Worm (Caenorhabditis elegans): ENCODE data around the gene C49C8.3.

The C49C8.3 gene

ce11 chrIV:8608204-8608603 lies 36.3 kb upstream of the C49C8.3 start:
- TF ChIP-seq elt-1 (tag; optimal IDR thresholded peaks at IDR 0.05) (no peak), zag-1 (tag; optimal IDR thresholded peaks at IDR 0.05) (no peak), sem-4 (tag; optimal IDR thresholded peaks at IDR 0.05) (no peak), unc-55 (GFP tag; optimal IDR thresholded peaks at IDR 0.05) (peak; percentile 68), mab-5 (tag; optimal IDR thresholded peaks at IDR 0.05) (peak; percentile 17)

ce11 chrIV:8608934-8609333 lies 35.6 kb upstream of the C49C8.3 start, which contains the start of gene F42A9.6:
Gene F42A9.6, plus strand, starts transcription at chrIV:8609234.
- TF ChIP-seq egl-27 (tag; optimal IDR thresholded peaks at IDR 0.05) (no peak), lin-13 (GFP tag; optimal IDR thresholded peaks at IDR 0.05) (no peak), unc-55 (GFP tag; optimal IDR thresholded peaks at IDR 0.05) (no peak), ama-1 (optimal IDR thresholded peaks at IDR 0.05) (no peak), nhr-129 (tag; optimal IDR thresholded peaks at IDR 0.05) (no peak), alr-1 (tag; optimal IDR thresholded peaks at IDR 0.05) (no peak), ztf-4 (tag; optimal IDR thresholded peaks at IDR 0.05) (no peak), R02D3.7 (tag; optimal IDR thresholded peaks at IDR 0.05) (no peak), blmp-1 (tag; optimal IDR thresholded peaks at IDR 0.05; ENCODE audit: insufficient read depth) (no peak), nhr-77 (tag; optimal IDR thresholded peaks at IDR 0.05) (no peak), gmeb-1 (tag; optimal IDR thresholded peaks at IDR 0.05) (no peak), lsy-2 (tag; optimal IDR thresholded peaks at IDR 0.05) (no peak), peb-1 (tag; optimal IDR thresholded peaks at IDR 0.05) (no peak), ztf-11 (tag; optimal IDR thresholded peaks at IDR 0.05) (no peak), snpc-4 (tag; optimal IDR thresholded peaks at IDR 0.05) (no peak), lin-11 (tag; optimal IDR thresholded peaks at IDR 0.05) (no peak), unc-39 (tag; optimal IDR thresholded peaks at IDR 0.05) (no peak), nhr-10 (tag; optimal IDR thresholded peaks at IDR 0.05) (no peak)

ce11 chrIV:8611886-8612542 lies 32.5 kb upstream of the C49C8.3 start, which contains the start of the genes F42A9.17 and cyp-33E2:
Gene F42A9.17, minus strand, starts transcription at chrIV:8611936.
Gene cyp-33E2, plus strand, starts transcription at chrIV:8612334.
- TF ChIP-seq crh-2 (tag; optimal IDR thresholded peaks at IDR 0.05) (peak; percentile 35), fos-1 (tag; optimal IDR thresholded peaks at IDR 0.05) (peak; percentile 93), sma-9 (GFP tag; optimal IDR thresholded peaks at IDR 0.05) (peak; percentile 12), sma-9 (tag; optimal IDR thresholded peaks at IDR 0.05) (no peak), gmeb-1 (tag; optimal IDR thresholded peaks at IDR 0.05) (peak; percentile 21), nhr-77 (tag; optimal IDR thresholded peaks at IDR 0.05) (no peak), unc-62 (GFP tag; optimal IDR thresholded peaks at IDR 0.05) (no peak)

- peak; percentile 40 for TF ChIP-seq fos-1 (tag; optimal IDR thresholded peaks at IDR 0.05)
- TF ChIP-seq nhr-21 (tag; optimal IDR thresholded peaks at IDR 0.05), result no peak
- TF ChIP-seq Y55F3AM.14 (GFP tag; optimal IDR thresholded peaks at IDR 0.05), result no peak
Measured at ce11 chrIV:8614680-8615079, 29.9 kb upstream of the C49C8.3 start, which contains the start of gene cyp-33E3. Gene cyp-33E3, plus strand, starts transcription at chrIV:8614995.

DNA sequence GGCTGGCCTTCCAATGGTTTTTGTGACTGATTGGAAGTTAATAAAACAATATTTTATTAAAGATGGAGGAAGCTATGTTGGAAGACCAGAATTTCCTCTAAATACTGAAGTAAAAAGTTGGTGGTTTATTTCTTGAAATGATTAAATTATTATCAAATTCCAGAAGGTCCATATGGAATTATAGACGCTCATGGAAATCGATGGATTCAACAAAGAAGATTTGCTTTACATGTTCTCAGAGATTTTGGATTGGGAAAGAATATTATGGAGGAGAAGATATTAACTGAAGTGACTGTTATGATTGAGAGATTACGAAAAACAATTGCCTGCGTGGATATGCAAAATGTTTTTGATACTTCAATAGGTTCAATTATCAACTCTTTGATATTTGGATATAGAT lies 29.2 kb upstream of the C49C8.3 start:
- no peak for TF ChIP-seq ama-1 (optimal IDR thresholded peaks at IDR 0.05)

DNA sequence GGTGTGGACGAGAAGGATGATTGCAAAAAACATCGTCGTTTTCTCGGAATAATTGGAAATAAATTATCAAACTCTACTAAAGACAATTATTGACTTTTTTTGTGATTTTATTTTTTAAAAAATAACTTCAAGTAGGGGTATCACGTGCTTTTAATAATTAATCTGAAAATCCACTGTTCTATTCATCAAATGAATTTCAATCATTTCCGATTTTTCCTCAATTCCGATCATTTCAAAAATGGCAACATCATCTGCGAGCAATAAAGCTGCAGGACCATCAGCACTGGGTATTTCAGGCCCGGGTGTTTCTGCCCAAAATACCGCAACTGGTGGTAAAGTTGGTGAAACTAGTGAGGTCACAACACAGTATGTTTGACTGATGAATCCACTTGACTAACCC lies 27.5 kb upstream of the C49C8.3 start, which contains the start of the genes F42A9.7 and F42A9.3:
F42A9.7 (minus strand) TSS at position 101 of the 400 bp plus-strand sequence.
F42A9.3 (plus strand) TSS at position 214 of the 400 bp plus-strand sequence.
- TF ChIP-seq lsy-2 (tag; optimal IDR thresholded peaks at IDR 0.05) (no peak), ztf-11 (tag; optimal IDR thresholded peaks at IDR 0.05) (no peak), nhr-10 (tag; optimal IDR thresholded peaks at IDR 0.05) (no peak), snpc-4 (tag; optimal IDR thresholded peaks at IDR 0.05) (no peak), R02D3.7 (tag; optimal IDR thresholded peaks at IDR 0.05) (no peak), Y55F3AM.14 (GFP tag; optimal IDR thresholded peaks at IDR 0.05) (no peak), nhr-23 (tag; optimal IDR thresholded peaks at IDR 0.05) (no peak), ztf-4 (tag; optimal IDR thresholded peaks at IDR 0.05) (no peak), crh-2 (tag; optimal IDR thresholded peaks at IDR 0.05) (no peak), lin-13 (GFP tag; optimal IDR thresholded peaks at IDR 0.05) (no peak), skn-1 (tag; optimal IDR thresholded peaks at IDR 0.05) (no peak), fos-1 (tag; optimal IDR thresholded peaks at IDR 0.05) (no peak), elt-1 (tag; optimal IDR thresholded peaks at IDR 0.05) (no peak), nhr-12 (tag; optimal IDR thresholded peaks at IDR 0.05) (no peak), C34F6.9 (tag; optimal IDR thresholded peaks at IDR 0.05) (no peak), ZK546.5 (tag; optimal IDR thresholded peaks at IDR 0.05) (no peak), ama-1 (optimal IDR thresholded peaks at IDR 0.05) (no peak), gmeb-1 (tag; optimal IDR thresholded peaks at IDR 0.05) (no peak)
